Worm (Caenorhabditis elegans): ENCODE measurements around the gene zhp-4.

Gene zhp-4

ce11 chrV:19059873-19060272 lies 41.7 kb downstream of the zhp-4 start, which contains the start of gene twk-46:
twk-46 (plus strand) TSS chrV:19060173.
- TF ChIP-seq unc-39 (tag; optimal IDR thresholded peaks at IDR 0.05) (no peak), unc-120 (tag; optimal IDR thresholded peaks at IDR 0.05; ENCODE audit: poor library complexity, severe bottlenecking) (no peak), ztf-11 (tag; optimal IDR thresholded peaks at IDR 0.05) (no peak), lsy-2 (tag; optimal IDR thresholded peaks at IDR 0.05) (no peak), snpc-4 (tag; optimal IDR thresholded peaks at IDR 0.05) (no peak), sem-2 (GFP tag; optimal IDR thresholded peaks at IDR 0.05) (no peak), cnd-1 (tag; optimal IDR thresholded peaks at IDR 0.05) (no peak), lin-13 (tag; optimal IDR thresholded peaks at IDR 0.05) (no peak), drap-1 (GFP tag; optimal IDR thresholded peaks at IDR 0.05) (no peak), nhr-2 (tag; optimal IDR thresholded peaks at IDR 0.05) (no peak), mls-2 (tag; optimal IDR thresholded peaks at IDR 0.05) (no peak), ces-1 (GFP tag; optimal IDR thresholded peaks at IDR 0.05) (no peak), zip-8 (tag; optimal IDR thresholded peaks at IDR 0.05) (no peak), nhr-12 (tag; optimal IDR thresholded peaks at IDR 0.05) (no peak), elt-1 (tag; optimal IDR thresholded peaks at IDR 0.05; ENCODE audit: borderline replicate concordance, insufficient read depth) (no peak), nhr-237 (tag; optimal IDR thresholded peaks at IDR 0.05) (no peak), mep-1 (tag; optimal IDR thresholded peaks at IDR 0.05) (no peak), unc-62 (GFP tag; optimal IDR thresholded peaks at IDR 0.05) (no peak), pha-4 (tag; optimal IDR thresholded peaks at IDR 0.05) (no peak)

ce11 chrV:19058086-19058485 lies 43.5 kb downstream of the zhp-4 start:
- TF ChIP-seq ces-1 (GFP tag; optimal IDR thresholded peaks at IDR 0.05), result peak; percentile 40
- TF ChIP-seq cnd-1 (tag; optimal IDR thresholded peaks at IDR 0.05), result no peak

ce11 chrV:19057602-19058001 lies 44.0 kb downstream of the zhp-4 start:
- TF ChIP-seq M03D4.4 (tag; optimal IDR thresholded peaks at IDR 0.05) (no peak), lin-32 (GFP tag; optimal IDR thresholded peaks at IDR 0.05) (no peak), nhr-2 (tag; optimal IDR thresholded peaks at IDR 0.05) (no peak), ceh-39 (tag; optimal IDR thresholded peaks at IDR 0.05) (no peak), flh-1 (GFP tag; optimal IDR thresholded peaks at IDR 0.05) (no peak), mls-2 (tag; optimal IDR thresholded peaks at IDR 0.05) (no peak)

- no peak for TF ChIP-seq mab-5 (tag; optimal IDR thresholded peaks at IDR 0.05)
- no peak for TF ChIP-seq drap-1 (GFP tag; optimal IDR thresholded peaks at IDR 0.05)
- TF ChIP-seq nhr-237 (tag; optimal IDR thresholded peaks at IDR 0.05), result no peak
- TF ChIP-seq unc-39 (tag; optimal IDR thresholded peaks at IDR 0.05), result no peak
- no peak for TF ChIP-seq elt-3 (tag; optimal IDR thresholded peaks at IDR 0.05)
- no peak for TF ChIP-seq ces-1 (GFP tag; optimal IDR thresholded peaks at IDR 0.05)
- no peak for TF ChIP-seq zip-8 (tag; optimal IDR thresholded peaks at IDR 0.05)
- no peak for TF ChIP-seq sem-2 (GFP tag; optimal IDR thresholded peaks at IDR 0.05)
- TF ChIP-seq nhr-2 (tag; optimal IDR thresholded peaks at IDR 0.05), result no peak
- TF ChIP-seq ham-2 (GFP tag; optimal IDR thresholded peaks at IDR 0.05), result no peak
- TF ChIP-seq flh-1 (GFP tag; optimal IDR thresholded peaks at IDR 0.05), result no peak
- no peak for TF ChIP-seq lsy-2 (tag; optimal IDR thresholded peaks at IDR 0.05)
- TF ChIP-seq lin-32 (GFP tag; optimal IDR thresholded peaks at IDR 0.05), result no peak
- TF ChIP-seq elt-1 (tag; optimal IDR thresholded peaks at IDR 0.05; ENCODE audit: borderline replicate concordance, insufficient read depth), result no peak
- no peak for TF ChIP-seq snpc-4 (tag; optimal IDR thresholded peaks at IDR 0.05)
- no peak for TF ChIP-seq cnd-1 (tag; optimal IDR thresholded peaks at IDR 0.05)
- TF ChIP-seq sptf-1 (tag; optimal IDR thresholded peaks at IDR 0.05), result no peak
- TF ChIP-seq nhr-12 (tag; optimal IDR thresholded peaks at IDR 0.05), result no peak
- no peak for TF ChIP-seq mep-1 (tag; optimal IDR thresholded peaks at IDR 0.05)
Observed at ce11 chrV:19053281-19053680, 48.3 kb downstream of the zhp-4 start.

ce11 chrV:19051425-19051824 lies 50.2 kb downstream of the zhp-4 start:
- no peak for TF ChIP-seq elt-3 (tag; optimal IDR thresholded peaks at IDR 0.05)
- no peak for TF ChIP-seq unc-39 (tag; optimal IDR thresholded peaks at IDR 0.05)
- TF ChIP-seq drap-1 (GFP tag; optimal IDR thresholded peaks at IDR 0.05), result no peak
- no peak for TF ChIP-seq lsy-2 (tag; optimal IDR thresholded peaks at IDR 0.05)
- no peak for TF ChIP-seq M03D4.4 (tag; optimal IDR thresholded peaks at IDR 0.05)
- no peak for TF ChIP-seq blmp-1 (tag; optimal IDR thresholded peaks at IDR 0.05)
- no peak for TF ChIP-seq bed-3 (GFP tag; optimal IDR thresholded peaks at IDR 0.05)
- TF ChIP-seq sptf-1 (tag; optimal IDR thresholded peaks at IDR 0.05), result no peak
- no peak for TF ChIP-seq nhr-76 (tag; optimal IDR thresholded peaks at IDR 0.05)
- TF ChIP-seq sem-2 (GFP tag; optimal IDR thresholded peaks at IDR 0.05), result no peak
- no peak for TF ChIP-seq unc-62 (GFP tag; optimal IDR thresholded peaks at IDR 0.05)
- TF ChIP-seq lin-13 (tag; optimal IDR thresholded peaks at IDR 0.05), result no peak
- TF ChIP-seq elt-1 (tag; optimal IDR thresholded peaks at IDR 0.05; ENCODE audit: borderline replicate concordance, insufficient read depth), result no peak

Data from whole organism, mixed stage, embryonic.